Worm (Caenorhabditis elegans) whole organism, young adult: ENCODE results near the gene str-180.

Experiments used
- attf-3 ChIP-seq: fragments of 200-800 bp; sonication (Bioruptor generic); conservative IDR thresholded peaks from 2 replicates; pipeline ENCODE4 v1.3.6; 2022; ENCODE audit warnings: missing genetic modification reagents, missing genetic modification characterization, missing compliant biosample characterization
- ccch-3 ChIP-seq: fragments of 200-800 bp; sonication (Bioruptor generic); optimal IDR thresholded peaks from 2 replicates; lab custom pipeline; 2018; ENCODE audit warnings: mild to moderate bottlenecking, missing genetic modification characterization, missing compliant biosample characterization
- cebp-2 ChIP-seq: fragments of 200-800 bp; sonication (Bioruptor generic); IDR thresholded peaks from 2 replicates; pipeline ENCODE4 v1.3.6; 2022; ENCODE audit warnings: missing genetic modification characterization, missing compliant biosample characterization
- ceh-100 ChIP-seq: fragments of 200-800 bp; sonication (Bioruptor generic); IDR thresholded peaks from 2 replicates; pipeline ENCODE4 v1.3.6; 2022; ENCODE audit warnings: missing genetic modification reagents, missing genetic modification characterization, missing compliant biosample characterization
- pha-4 ChIP-seq: fragments of 150-350 bp; sonication (generic microtip); optimal IDR thresholded peaks from 2 replicates; lab custom pipeline; 2014; ENCODE audit warnings: missing biosample characterization, missing genetic modification reagents, missing genetic modification characterization
- unc-62 ChIP-seq: fragments of 150-350 bp; optimal IDR thresholded peaks from 2 replicates; lab custom pipeline; 2014; ENCODE audit warnings: missing biosample characterization, missing genetic modification reagents, missing genetic modification characterization
- xnd-1 ChIP-seq: sonication (generic microtip); optimal IDR thresholded peaks from 2 replicates; lab custom pipeline; 2016; ENCODE audit warnings: missing genotype, missing genetic modification reagents, missing genetic modification characterization, missing compliant biosample characterization

ce11 chrV:6699021-6699420 lies 30.4 kb upstream of the str-180 start:
- no peak for TF ChIP-seq ccch-3 (GFP tag; lab: Kevin White, UChicago)
- no peak for TF ChIP-seq xnd-1 (tag; lab: Kevin White, UChicago)
- TF ChIP-seq ceh-100 (GFP tag; lab: Robert Waterston, UW), result no peak
- no peak for TF ChIP-seq unc-62 (GFP tag; lab: Kevin White, UChicago)
- no peak for TF ChIP-seq cebp-2 (GFP tag; lab: Robert Waterston, UW)
- TF ChIP-seq pha-4 (tag; lab: Kevin White, UChicago), result no peak
- TF ChIP-seq attf-3 (GFP tag; lab: Robert Waterston, UW), result no peak
